Fruit fly (Drosophila melanogaster) whole organism, adult: ENCODE data around the gene CG4586.

ENCODE experiments used
- CG33017 ChIP-seq: fragments of 200-800 bp; sonication (Bioruptor generic); optimal IDR thresholded peaks from 2 replicates; lab custom pipeline; 2018; ENCODE audit warnings: missing biosample characterization, mild to moderate bottlenecking, missing genetic modification characterization, moderate library complexity
- Hr96 ChIP-seq: fragments of 200-800 bp; sonication (Bioruptor generic); optimal IDR thresholded peaks from 2 replicates; lab custom pipeline; 2016; ENCODE audit warnings: missing biosample characterization, missing genetic modification characterization
- Mnt ChIP-seq: fragments of 200-800 bp; sonication (Bioruptor generic); optimal IDR thresholded peaks from 2 replicates; lab custom pipeline; 2016; ENCODE audit warnings: missing biosample characterization, mild to moderate bottlenecking, missing genetic modification characterization
- cnc ChIP-seq, 2 experiments: fragments of >200 bp; optimal IDR thresholded peaks; 2 replicates each; lab custom pipeline; 2017

DNA sequence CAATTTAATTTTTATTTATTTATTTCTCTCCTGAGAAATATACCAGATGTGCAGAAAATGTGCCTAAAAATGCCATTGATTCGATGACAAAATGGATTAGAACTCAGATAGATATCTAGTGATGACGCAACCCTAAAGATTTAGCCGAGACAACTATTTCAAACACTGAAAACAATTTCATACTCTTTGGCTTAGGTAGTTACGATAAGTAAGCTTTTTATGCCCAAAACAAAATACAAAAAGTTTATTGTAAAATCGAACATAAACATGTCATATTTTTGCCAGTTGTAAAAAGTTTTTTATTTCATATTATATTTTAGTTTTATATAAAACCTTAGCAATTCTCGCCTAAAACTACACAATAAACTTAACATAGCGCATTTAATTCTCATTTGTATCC is 3.6 kb downstream of the CG4586 start, which contains the start of gene CG3040:
- TF ChIP-seq cnc (optimal IDR thresholded peaks at IDR 0.05; lab: Kevin White, UChicago) (no peak), Hr96 (no peak), CG33017 (tag; lab: Kevin White, UChicago) (no peak), Mnt (GFP tag; lab: Kevin White, UChicago) (no peak)
